Fruit fly (Drosophila melanogaster) whole organism, embryonic: Measurements from ENCODE around the gene CG3862.
A peak's percentile ranks its signal among the peaks of the same experiment; 100 is the strongest.

Experiments
- Aef1 ChIP-seq: fragments of 200-800 bp; sonication (Bioruptor generic); IDR thresholded peaks from 3 replicates; pipeline ENCODE4 v1.3.6; 2022; ENCODE audit warnings: missing biosample characterization, missing genetic modification characterization
- Bdp1 ChIP-seq: fragments of 200-800 bp; sonication (Bioruptor generic); optimal IDR thresholded peaks from 3 replicates; lab custom pipeline; 2016; ENCODE audit warnings: missing biosample characterization, missing genetic modification characterization
- BtbVII ChIP-seq: fragments of 200-800 bp; sonication (Bioruptor generic); optimal IDR thresholded peaks from 3 replicates; lab custom pipeline; 2017; ENCODE audit warnings: missing biosample characterization, mild to moderate bottlenecking, missing genetic modification characterization
- CG11398 ChIP-seq: fragments of 200-800 bp; sonication (Bioruptor generic); optimal IDR thresholded peaks from 2 replicates; lab custom pipeline; 2016; ENCODE audit warnings: missing biosample characterization, missing genetic modification characterization
- CG13775 ChIP-seq: fragments of 200-800 bp; sonication (Bioruptor generic); optimal IDR thresholded peaks from 3 replicates; lab custom pipeline; 2017; ENCODE audit warnings: missing biosample characterization, mild to moderate bottlenecking, missing genetic modification characterization
- CG13894 ChIP-seq: fragments of 200-800 bp; sonication (Bioruptor generic); optimal IDR thresholded peaks from 3 replicates; lab custom pipeline; 2018; ENCODE audit warnings: missing biosample characterization, mild to moderate bottlenecking, missing genetic modification characterization, moderate library complexity
- CG15696 ChIP-seq: fragments of 200-800 bp; sonication (Bioruptor generic); optimal IDR thresholded peaks from 2 replicates; lab custom pipeline; 2019; ENCODE audit warnings: missing biosample characterization, mild to moderate bottlenecking, missing genetic modification characterization, moderate library complexity
- CG2129 ChIP-seq: fragments of 200-800 bp; sonication (Bioruptor generic); IDR thresholded peaks from 2 replicates; pipeline ENCODE4 v1.3.6; 2022; ENCODE audit warnings: missing biosample characterization, missing genetic modification characterization; ENCODE audit not compliant: partially characterized antibody
- CG2678 ChIP-seq: fragments of 200-800 bp; sonication (Bioruptor generic); optimal IDR thresholded peaks from 3 replicates; lab custom pipeline; 2019; ENCODE audit warnings: missing biosample characterization, mild to moderate bottlenecking, missing genetic modification characterization, moderate library complexity
- CG4730 ChIP-seq: fragments of 200-800 bp; sonication (Bioruptor generic); IDR thresholded peaks from 2 replicates; pipeline ENCODE4 v1.3.6; 2022; ENCODE audit warnings: missing biosample characterization, missing genetic modification characterization
- CG5245 ChIP-seq: fragments of 200-800 bp; sonication (Bioruptor generic); optimal IDR thresholded peaks from 3 replicates; lab custom pipeline; 2016; ENCODE audit warnings: missing biosample characterization, missing genetic modification characterization
- CG6813 ChIP-seq: fragments of 200-800 bp; sonication (Bioruptor generic); optimal IDR thresholded peaks from 2 replicates; lab custom pipeline; 2017; ENCODE audit warnings: missing biosample characterization, missing genetic modification characterization, mild to moderate bottlenecking, moderate library complexity, missing genetic modification reagents
- CG7271 ChIP-seq: fragments of 200-800 bp; sonication (Bioruptor generic); optimal IDR thresholded peaks from 2 replicates; lab custom pipeline; 2018; ENCODE audit warnings: missing biosample characterization, mild to moderate bottlenecking, missing genetic modification characterization, moderate library complexity
- CG7357 ChIP-seq: fragments of 200-800 bp; sonication (Bioruptor generic); IDR thresholded peaks from 3 replicates; pipeline ENCODE4 v1.3.6; 2022; ENCODE audit warnings: missing biosample characterization, missing genetic modification characterization
- CG7786 ChIP-seq: fragments of 200-800 bp; sonication (Bioruptor generic); optimal IDR thresholded peaks from 2 replicates; lab custom pipeline; 2016; ENCODE audit warnings: missing biosample characterization, missing genetic modification characterization
- CG7987 ChIP-seq: fragments of 200-800 bp; sonication (Bioruptor generic); optimal IDR thresholded peaks from 2 replicates; lab custom pipeline; 2018; ENCODE audit warnings: missing biosample characterization, mild to moderate bottlenecking, missing genetic modification characterization, moderate library complexity
- CG8359 ChIP-seq: fragments of 200-800 bp; sonication (Bioruptor generic); optimal IDR thresholded peaks from 2 replicates; lab custom pipeline; 2017; ENCODE audit warnings: missing biosample characterization, mild to moderate bottlenecking, missing genetic modification characterization, borderline replicate concordance
- CG8478 ChIP-seq: fragments of >200 bp; optimal IDR thresholded peaks from 2 replicates; lab custom pipeline; 2018
- D19A ChIP-seq: fragments of 200-800 bp; optimal IDR thresholded peaks from 3 replicates; lab custom pipeline; 2019; ENCODE audit warnings: missing biosample characterization, mild to moderate bottlenecking, missing genetic modification characterization, moderate library complexity
- Dad ChIP-seq: fragments of 200-800 bp; sonication (Bioruptor generic); optimal IDR thresholded peaks from 3 replicates; lab custom pipeline; 2016; ENCODE audit warnings: missing biosample characterization, missing genetic modification characterization
- ERR ChIP-seq: fragments of 200-800 bp; sonication (Bioruptor generic); optimal IDR thresholded peaks from 2 replicates; lab custom pipeline; 2016; ENCODE audit warnings: missing biosample characterization, missing genetic modification characterization
- Fer2 ChIP-seq: fragments of 200-800 bp; sonication (Bioruptor generic); optimal IDR thresholded peaks from 2 replicates; lab custom pipeline; 2018; ENCODE audit warnings: missing biosample characterization, mild to moderate bottlenecking, missing genetic modification characterization, moderate library complexity
- Fer3 ChIP-seq: fragments of 200-800 bp; sonication (Bioruptor generic); optimal IDR thresholded peaks from 2 replicates; lab custom pipeline; 2018; ENCODE audit warnings: missing biosample characterization, mild to moderate bottlenecking, missing genetic modification characterization, moderate library complexity
- H15 ChIP-seq: fragments of 200-800 bp; sonication (Bioruptor generic); IDR thresholded peaks from 3 replicates; pipeline ENCODE4 v1.3.6; 2022; ENCODE audit warnings: missing biosample characterization, missing genetic modification characterization
- Hmx ChIP-seq: fragments of 200-800 bp; sonication (Bioruptor generic); optimal IDR thresholded peaks from 2 replicates; lab custom pipeline; 2016; ENCODE audit warnings: missing biosample characterization, missing genetic modification characterization
- NC2β ChIP-seq: fragments of 200-800 bp; sonication (Bioruptor generic); optimal IDR thresholded peaks from 2 replicates; lab custom pipeline; 2016; ENCODE audit warnings: missing biosample characterization, missing genetic modification characterization
- Opbp ChIP-seq: fragments of 200-800 bp; sonication (Bioruptor generic); IDR thresholded peaks from 3 replicates; pipeline ENCODE4 v1.3.6; 2022; ENCODE audit warnings: missing biosample characterization, missing genetic modification characterization; ENCODE audit not compliant: partially characterized antibody
- Poxn ChIP-seq: fragments of 200-800 bp; sonication (Bioruptor generic); IDR thresholded peaks from 2 replicates; pipeline ENCODE4 v1.3.6; 2022; ENCODE audit warnings: missing biosample characterization, missing genetic modification characterization
- YL-1 ChIP-seq: fragments of 200-800 bp; sonication (Bioruptor generic); optimal IDR thresholded peaks from 3 replicates; lab custom pipeline; 2017; ENCODE audit warnings: missing biosample characterization, mild to moderate bottlenecking, missing genetic modification characterization
- aop ChIP-seq: fragments of 200-800 bp; sonication (Bioruptor generic); IDR thresholded peaks from 2 replicates; pipeline ENCODE4 v1.3.6; 2022; ENCODE audit warnings: missing biosample characterization, missing genetic modification characterization
- az2 ChIP-seq: fragments of 200-800 bp; sonication (Bioruptor generic); optimal IDR thresholded peaks from 3 replicates; lab custom pipeline; 2016; ENCODE audit warnings: missing biosample characterization, missing genetic modification characterization
- bigmax ChIP-seq: fragments of 200-800 bp; sonication (Bioruptor generic); optimal IDR thresholded peaks from 2 replicates; lab custom pipeline; 2018; ENCODE audit warnings: missing biosample characterization, mild to moderate bottlenecking, missing genetic modification characterization
- cg ChIP-seq: fragments of 200-800 bp; sonication (Bioruptor generic); optimal IDR thresholded peaks from 3 replicates; lab custom pipeline; 2019; ENCODE audit warnings: missing biosample characterization, mild to moderate bottlenecking, missing genetic modification characterization, moderate library complexity
- crp ChIP-seq, 2 experiments: fragments of 200-800 bp; sonication (Bioruptor generic); optimal IDR thresholded peaks; 2 replicates in 1 of 2; 3 replicates in 1 of 2; lab custom pipeline; 2017; ENCODE audit warnings: missing biosample characterization in 2 of 2, missing genetic modification characterization in 2 of 2, mild to moderate bottlenecking in 1 of 2, moderate library complexity in 1 of 2
- dysf ChIP-seq: fragments of 200-800 bp; sonication (Bioruptor generic); IDR thresholded peaks from 3 replicates; pipeline ENCODE4 v1.3.6; 2022; ENCODE audit warnings: missing biosample characterization, missing genetic modification characterization
- gcm2 ChIP-seq: fragments of 200-800 bp; sonication (Bioruptor generic); optimal IDR thresholded peaks from 2 replicates; lab custom pipeline; 2016; ENCODE audit warnings: missing biosample characterization, missing genetic modification characterization
- lbe ChIP-seq: fragments of 200-800 bp; sonication (Bioruptor generic); optimal IDR thresholded peaks from 2 replicates; lab custom pipeline; 2016; ENCODE audit warnings: missing biosample characterization, mild to moderate bottlenecking, missing genetic modification characterization
- lmd ChIP-seq: fragments of 200-800 bp; sonication (Bioruptor generic); IDR thresholded peaks from 2 replicates; pipeline ENCODE4 v1.3.6; 2022; ENCODE audit warnings: missing biosample characterization, missing genetic modification characterization
- lola ChIP-seq, 3 experiments: fragments of >200 bp in 2 of 3; fragments of 200-800 bp in 1 of 3; sonication (Bioruptor generic) in 1 of 3; optimal IDR thresholded peaks; 2 replicates each; lab custom pipeline; 2017 to 2019; ENCODE audit warnings: missing biosample characterization in 3 of 3, missing genetic modification characterization in 3 of 3, mild to moderate bottlenecking in 1 of 3, moderate library complexity in 1 of 3
- prd ChIP-seq, 3 experiments: fragments of >200 bp in 2 of 3; fragments of 200-800 bp in 1 of 3; sonication (Bioruptor generic) in 1 of 3; optimal IDR thresholded peaks in 2 of 3; IDR thresholded peaks in 1 of 3; 2 replicates in 2 of 3; 3 replicates in 1 of 3; pipeline versions ENCODE4 v1.3.6 to Lab custom; 2017 to 2022; ENCODE audit warnings: missing biosample characterization in 1 of 3, missing genetic modification characterization in 1 of 3
- sisA ChIP-seq: fragments of 200-800 bp; sonication (Bioruptor generic); IDR thresholded peaks from 2 replicates; pipeline ENCODE4 v1.3.6; 2022; ENCODE audit warnings: missing biosample characterization, missing genetic modification characterization
- slbo ChIP-seq: fragments of 200-800 bp; sonication (Bioruptor generic); IDR thresholded peaks from 2 replicates; pipeline ENCODE4 v1.3.6; 2022; ENCODE audit warnings: missing biosample characterization, missing genetic modification characterization
- slou ChIP-seq: fragments of 200-800 bp; sonication (Bioruptor generic); optimal IDR thresholded peaks from 3 replicates; lab custom pipeline; 2016; ENCODE audit warnings: missing biosample characterization, missing genetic modification characterization
- tgo ChIP-seq: fragments of 200-800 bp; sonication (Bioruptor generic); IDR thresholded peaks from 3 replicates; pipeline ENCODE4 v1.3.6; 2022; ENCODE audit warnings: missing biosample characterization, missing genetic modification characterization
- tup ChIP-seq: fragments of 200-800 bp; sonication (Bioruptor generic); optimal IDR thresholded peaks from 2 replicates; lab custom pipeline; 2016; ENCODE audit warnings: missing biosample characterization, mild to moderate bottlenecking, missing genetic modification characterization, moderate library complexity
- tx ChIP-seq: fragments of 200-800 bp; sonication (Bioruptor generic); optimal IDR thresholded peaks from 2 replicates; lab custom pipeline; 2016; ENCODE audit warnings: missing biosample characterization, missing genetic modification characterization

CG3862 gene

dm6 chr2L:846167-846868 is 20.7 kb upstream of the CG3862 start (continued):
- no peak; the same call in 2 of the 3 replicates for TF ChIP-seq CG7357 (GFP tag; lab: Robert Waterston, UW)
- no peak for TF ChIP-seq Poxn (GFP tag; lab: Robert Waterston, UW)
- TF ChIP-seq D19A (tag; lab: Kevin White, UChicago), result peak; percentile 47
- no peak for TF ChIP-seq CG7987
- TF ChIP-seq YL-1 (GFP tag; lab: Kevin White, UChicago), result no peak
- no peak for TF ChIP-seq CG2129 (GFP tag; lab: Robert Waterston, UW)
- no peak for TF ChIP-seq Hmx (GFP tag; lab: Kevin White, UChicago)
- no peak for TF ChIP-seq cg (GFP tag; lab: Kevin White, UChicago)
- TF ChIP-seq slbo (GFP tag; lab: Robert Waterston, UW), result no peak; the same call in 1 of the 2 replicates
- no peak for TF ChIP-seq CG4730 (GFP tag; lab: Robert Waterston, UW)
- peak; percentile 67 for TF ChIP-seq sisA (GFP tag; lab: Robert Waterston, UW)

- TF ChIP-seq lbe (GFP tag; lab: Kevin White, UChicago), result peak; percentile 26
- TF ChIP-seq Aef1, result peak; percentile 83
- TF ChIP-seq CG13775 (GFP tag; lab: Kevin White, UChicago), result peak; percentile 59
- TF ChIP-seq az2 (GFP tag; lab: Kevin White, UChicago), result peak; percentile 86
- peak; percentile 71 for TF ChIP-seq CG5245 (GFP tag; lab: Kevin White, UChicago)
- TF ChIP-seq dysf (GFP tag; lab: Robert Waterston, UW), result peak; percentile 94
- TF ChIP-seq H15 (GFP tag; lab: Robert Waterston, UW), result peak; percentile 87
- TF ChIP-seq Opbp (GFP tag; lab: Robert Waterston, UW), result no peak
- TF ChIP-seq crp (GFP tag; optimal IDR thresholded peaks at IDR 0.05; lab: Kevin White, UChicago), result peak in 1 of 2 experiments; percentile 64
- TF ChIP-seq gcm2 (GFP tag; lab: Kevin White, UChicago), result peak; percentile 78
- no peak for TF ChIP-seq tup
- TF ChIP-seq Fer2, result peak; percentile 65
- TF ChIP-seq CG13894 (tag; lab: Kevin White, UChicago), result peak; percentile 48
- TF ChIP-seq CG11398 (GFP tag; lab: Kevin White, UChicago), result peak; percentile 71
- peak; percentile 92 for TF ChIP-seq CG2678
- peak; percentile 37 for TF ChIP-seq CG8359 (GFP tag; lab: Kevin White, UChicago)
- TF ChIP-seq Dad (GFP tag; lab: Kevin White, UChicago), result peak; percentile 77
- TF ChIP-seq CG15696 (tag; lab: Kevin White, UChicago), result peak; percentile 31
- TF ChIP-seq bigmax (GFP tag; lab: Kevin White, UChicago), result no peak
- TF ChIP-seq Fer3, result peak; percentile 91
- peak; percentile 88 for TF ChIP-seq tx (GFP tag; lab: Kevin White, UChicago)
- TF ChIP-seq CG7786, result peak; percentile 90
- no peak for TF ChIP-seq CG7271 (tag; lab: Kevin White, UChicago)
- peak; percentile 59 for TF ChIP-seq NC2β (GFP tag; lab: Kevin White, UChicago)
- TF ChIP-seq tgo, result peak; percentile 84
- no peak for TF ChIP-seq prd (optimal IDR thresholded peaks at IDR 0.05; lab: Kevin White, UChicago)
- TF ChIP-seq prd (GFP tag; IDR thresholded peaks at IDR 0.05; lab: Robert Waterston, UW), result peak; percentile 91
- peak; percentile 75 for TF ChIP-seq BtbVII (GFP tag; lab: Kevin White, UChicago)
- TF ChIP-seq ERR (GFP tag; lab: Kevin White, UChicago), result peak; percentile 85
- TF ChIP-seq lola (GFP tag; optimal IDR thresholded peaks at IDR 0.05; lab: Kevin White, UChicago), result peak in 1 of 3 experiments; percentile 32
- TF ChIP-seq CG6813, result peak; percentile 82
- no peak for TF ChIP-seq CG8478 (lab: Kevin White, UChicago)
- peak; percentile 44 for TF ChIP-seq slou (GFP tag; lab: Kevin White, UChicago)
- peak; percentile 67; the same call in 1 of the 2 replicates for TF ChIP-seq aop (GFP tag; lab: Robert Waterston, UW)
- peak; percentile 60 for TF ChIP-seq Bdp1 (GFP tag; lab: Kevin White, UChicago)
- peak; percentile 93 for TF ChIP-seq lmd
Measured at dm6 chr2L:845341-846004, 19.8 kb upstream of the CG3862 start.
